Fruit fly (Drosophila melanogaster): Measurements from ENCODE around the gene CG31441.
A peak's percentile ranks its signal among the peaks of the same experiment; 100 is the strongest.

Gene CG31441

DNA sequence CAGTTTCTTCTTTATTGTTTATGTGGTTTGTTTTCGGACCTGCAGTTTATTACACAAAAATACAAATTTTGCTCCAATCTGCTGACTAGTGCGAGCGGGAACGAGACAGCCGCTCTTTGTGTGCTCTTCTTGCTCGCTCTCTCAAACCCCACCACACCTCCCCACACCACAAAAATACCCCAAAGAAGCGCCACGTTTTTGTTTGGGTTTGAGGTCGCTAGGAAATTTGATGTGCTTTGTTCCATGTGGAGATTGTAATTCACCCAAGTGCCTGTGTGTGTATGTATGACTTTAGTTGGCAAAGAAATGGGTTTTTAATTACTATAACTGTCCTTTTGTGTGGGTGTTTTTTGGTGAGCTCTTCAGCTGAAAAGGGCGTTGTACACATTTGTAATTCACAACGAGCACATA, 38.0 kb upstream of the CG31441 start (continued):
- no peak for TF ChIP-seq lmd (GFP tag; IDR thresholded peaks at IDR 0.05)
- TF ChIP-seq CG4820 (GFP tag; optimal IDR thresholded peaks at IDR 0.05): no peak
- TF ChIP-seq Hr3 (GFP tag; optimal IDR thresholded peaks at IDR 0.05): no peak
- TF ChIP-seq CG17328 (GFP tag; IDR thresholded peaks at IDR 0.05): no peak
- no peak for TF ChIP-seq kah (GFP tag; optimal IDR thresholded peaks at IDR 0.05)
- no peak for TF ChIP-seq dysf (GFP tag; IDR thresholded peaks at IDR 0.05)
- TF ChIP-seq CG13123 (GFP tag; optimal IDR thresholded peaks at IDR 0.05): no peak
- TF ChIP-seq Eip74EF (GFP tag; optimal IDR thresholded peaks at IDR 0.05): peak in 1 of 2 experiments; percentile 3
- peak; percentile 3 for TF ChIP-seq CG2120 (GFP tag; optimal IDR thresholded peaks at IDR 0.05)
- no peak for TF ChIP-seq Atf6 (GFP tag; IDR thresholded peaks at IDR 0.05)
- TF ChIP-seq CG1529 (GFP tag; optimal IDR thresholded peaks at IDR 0.05): no peak
- peak; percentile 12 for TF ChIP-seq CG13624 (GFP tag; optimal IDR thresholded peaks at IDR 0.05)
- no peak for TF ChIP-seq Taf1 (GFP tag; IDR thresholded peaks at IDR 0.05)
- TF ChIP-seq CG1647 (GFP tag; optimal IDR thresholded peaks at IDR 0.05): no peak
- no peak for TF ChIP-seq Gsc (GFP tag; IDR thresholded peaks at IDR 0.05)
- TF ChIP-seq CG6791 (GFP tag; IDR thresholded peaks at IDR 0.05; ENCODE audit: partially characterized antibody): no peak
- no peak for TF ChIP-seq fd64A (GFP tag; optimal IDR thresholded peaks at IDR 0.05)
- no peak; the same call in 1 of the 2 replicates for TF ChIP-seq E2f2 (GFP tag; IDR thresholded peaks at IDR 0.05)
- TF ChIP-seq NFAT (GFP tag; IDR thresholded peaks at IDR 0.05): peak; percentile 60; the same call in 1 of the 2 replicates
- TF ChIP-seq mld (GFP tag; IDR thresholded peaks at IDR 0.05; ENCODE audit: partially characterized antibody): no peak
- TF ChIP-seq lab (GFP tag; optimal IDR thresholded peaks at IDR 0.05): peak; percentile 45
- no peak for TF ChIP-seq Abd-B (GFP tag; optimal IDR thresholded peaks at IDR 0.05)
- no peak for TF ChIP-seq ranshi (GFP tag; IDR thresholded peaks at IDR 0.05)
- TF ChIP-seq CG32532 (GFP tag; IDR thresholded peaks at IDR 0.05): peak; percentile 54
- peak; percentile 52 for TF ChIP-seq HmgZ (tag; optimal IDR thresholded peaks at IDR 0.05)
- no peak for TF ChIP-seq zen2 (GFP tag; IDR thresholded peaks at IDR 0.05; ENCODE audit: partially characterized antibody)
- no peak for TF ChIP-seq gsb (GFP tag; IDR thresholded peaks at IDR 0.05)
- no peak for TF ChIP-seq Mad (GFP tag; optimal IDR thresholded peaks at IDR 0.05)
- TF ChIP-seq CG12659 (GFP tag; optimal IDR thresholded peaks at IDR 0.05): no peak
- no peak for TF ChIP-seq CG33557 (GFP tag; optimal IDR thresholded peaks at IDR 0.05)
- TF ChIP-seq cato (GFP tag; optimal IDR thresholded peaks at IDR 0.05; ENCODE audit: borderline replicate concordance): no peak
- no peak for TF ChIP-seq knrl (GFP tag; IDR thresholded peaks at IDR 0.05; ENCODE audit: partially characterized antibody)
- TF ChIP-seq row (GFP tag; IDR thresholded peaks at IDR 0.05): peak; percentile 70
- peak; percentile 78 for TF ChIP-seq abd-A (tag; optimal IDR thresholded peaks at IDR 0.05)
- no peak for TF ChIP-seq PHDP (tag; optimal IDR thresholded peaks at IDR 0.05)
- no peak for TF ChIP-seq CrebB (tag; optimal IDR thresholded peaks at IDR 0.05)
- TF ChIP-seq luna (GFP tag; optimal IDR thresholded peaks at IDR 0.05): no peak
- TF ChIP-seq zfh2 (GFP tag; optimal IDR thresholded peaks at IDR 0.05): no peak
- TF ChIP-seq Hmx (GFP tag; optimal IDR thresholded peaks at IDR 0.05): no peak
- TF ChIP-seq dimm (GFP tag; IDR thresholded peaks at IDR 0.05): no peak
- no peak for TF ChIP-seq Fer2 (tag; optimal IDR thresholded peaks at IDR 0.05)
- no peak for TF ChIP-seq sens-2 (GFP tag; IDR thresholded peaks at IDR 0.05)
- TF ChIP-seq CG14965 (GFP tag; optimal IDR thresholded peaks at IDR 0.05; ENCODE audit: borderline replicate concordance): no peak
- TF ChIP-seq yki (optimal IDR thresholded peaks at IDR 0.05): no peak
- no peak for TF ChIP-seq sqz (GFP tag; optimal IDR thresholded peaks at IDR 0.05)
- 0 out of 2 replicates have a peak, but pooled peaks have one; percentile 14 for TF ChIP-seq CG16779 (GFP tag; IDR thresholded peaks at IDR 0.05)
- peak; percentile 25 for TF ChIP-seq cg (GFP tag; optimal IDR thresholded peaks at IDR 0.05)
- no peak for TF ChIP-seq amos (GFP tag; IDR thresholded peaks at IDR 0.05; ENCODE audit: partially characterized antibody)
- TF ChIP-seq gfzf (GFP tag; optimal IDR thresholded peaks at IDR 0.05): no peak
- no peak for TF ChIP-seq Doc3 (GFP tag; IDR thresholded peaks at IDR 0.05; ENCODE audit: partially characterized antibody)
- no peak for TF ChIP-seq Lhr (GFP tag; optimal IDR thresholded peaks at IDR 0.05)

Measured in whole organism, embryonic.